Fruit fly (Drosophila melanogaster): Measurements from ENCODE around the gene Prosbeta4.

Prosbeta4 gene

DNA sequence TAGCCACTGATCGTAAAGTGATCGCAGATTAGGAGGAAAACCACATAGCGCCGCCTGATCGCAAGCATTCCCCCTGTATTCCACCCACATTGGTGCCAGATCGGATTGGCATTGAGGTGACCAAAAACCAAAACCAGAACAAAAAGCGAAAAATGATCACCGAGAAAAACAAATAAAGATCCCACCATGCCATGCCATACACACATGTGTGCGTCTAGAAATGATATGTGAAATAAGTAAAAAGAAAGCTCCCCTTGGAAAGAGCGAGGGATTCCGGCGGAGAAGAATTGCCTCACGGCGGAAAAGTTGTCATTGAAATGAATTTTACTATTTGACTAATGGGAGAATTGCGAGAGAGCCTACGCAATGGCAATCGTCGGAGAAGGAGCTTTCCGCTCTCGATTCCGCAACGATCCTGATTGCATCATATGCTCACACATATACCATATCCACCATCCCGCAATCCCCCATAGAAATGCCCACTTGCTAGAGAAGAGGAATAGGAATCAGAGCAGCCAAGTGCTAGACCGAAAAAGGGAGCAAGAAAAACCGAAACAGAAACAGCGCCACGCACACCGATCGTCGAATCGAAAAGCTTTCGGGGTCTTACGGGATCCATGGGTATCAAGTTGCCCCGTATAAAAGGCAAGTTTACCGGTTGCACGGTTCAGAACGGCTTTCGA, 34.3 kb upstream of the Prosbeta4 start, which contains the start of gene Mhc (continued):
- TF ChIP-seq Gsc (GFP tag; IDR thresholded peaks at IDR 0.05), result no peak
- TF ChIP-seq ems (GFP tag; optimal IDR thresholded peaks at IDR 0.05), result no peak
- TF ChIP-seq CG1529 (GFP tag; optimal IDR thresholded peaks at IDR 0.05), result no peak
- no peak for TF ChIP-seq ro (GFP tag; IDR thresholded peaks at IDR 0.05)
- no peak for TF ChIP-seq CG13424 (tag; optimal IDR thresholded peaks at IDR 0.05)
- TF ChIP-seq gcm (GFP tag; optimal IDR thresholded peaks at IDR 0.05), result no peak
- no peak for TF ChIP-seq Kr (GFP tag; optimal IDR thresholded peaks at IDR 0.05)
- TF ChIP-seq CG12071 (GFP tag; optimal IDR thresholded peaks at IDR 0.05), result no peak
- no peak for TF ChIP-seq sim (GFP tag; IDR thresholded peaks at IDR 0.05)
- no peak for TF ChIP-seq dpn (GFP tag; optimal IDR thresholded peaks at IDR 0.05)
- peak; percentile 17 to 58 for TF ChIP-seq Trl (optimal IDR thresholded peaks at IDR 0.05)
- no peak for TF ChIP-seq Trl (GFP tag; optimal IDR thresholded peaks at IDR 0.05)
- TF ChIP-seq CoRest (tag; optimal IDR thresholded peaks at IDR 0.05), result no peak
- no peak for TF ChIP-seq mam (GFP tag; optimal IDR thresholded peaks at IDR 0.05)
- no peak for TF ChIP-seq pho (GFP tag; optimal IDR thresholded peaks at IDR 0.05)
- TF ChIP-seq Deaf1 (tag; optimal IDR thresholded peaks at IDR 0.05), result peak; percentile 10
- TF ChIP-seq tio (GFP tag; optimal IDR thresholded peaks at IDR 0.05), result no peak
- TF ChIP-seq Pdp1 (GFP tag; optimal IDR thresholded peaks at IDR 0.05), result peak in 1 of 2 experiments; percentile 94
- TF ChIP-seq bowl (GFP tag; IDR thresholded peaks at IDR 0.05), result no peak
- peak; percentile 60; the same call in 2 of the 3 replicates for TF ChIP-seq so (GFP tag; IDR thresholded peaks at IDR 0.05)
- TF ChIP-seq CG4820 (GFP tag; optimal IDR thresholded peaks at IDR 0.05), result no peak
- TF ChIP-seq CG10959 (GFP tag; IDR thresholded peaks at IDR 0.05), result no peak
- no peak for TF ChIP-seq CG12155 (GFP tag; optimal IDR thresholded peaks at IDR 0.05)
- peak; percentile 86 for TF ChIP-seq CG12769 (tag; optimal IDR thresholded peaks at IDR 0.05)
- no peak for TF ChIP-seq CG11398 (GFP tag; optimal IDR thresholded peaks at IDR 0.05)
- TF ChIP-seq sima (GFP tag; optimal IDR thresholded peaks at IDR 0.05), result no peak
- peak; percentile 71 for TF ChIP-seq sd (tag; optimal IDR thresholded peaks at IDR 0.05)
- TF ChIP-seq bigmax (GFP tag; optimal IDR thresholded peaks at IDR 0.05), result no peak
- no peak for TF ChIP-seq cwo (GFP tag; optimal IDR thresholded peaks at IDR 0.05)
- TF ChIP-seq Abd-B (GFP tag; optimal IDR thresholded peaks at IDR 0.05), result no peak
- TF ChIP-seq da (GFP tag; optimal IDR thresholded peaks at IDR 0.05), result no peak
- TF ChIP-seq HLHmδ (GFP tag; optimal IDR thresholded peaks at IDR 0.05), result no peak
- no peak for TF ChIP-seq Fer3 (tag; optimal IDR thresholded peaks at IDR 0.05)
- TF ChIP-seq schlank (tag; optimal IDR thresholded peaks at IDR 0.05), result no peak
- no peak for TF ChIP-seq lov (optimal IDR thresholded peaks at IDR 0.05)
- TF ChIP-seq lov (GFP tag; IDR thresholded peaks at IDR 0.05), result no peak
- no peak for TF ChIP-seq eve (GFP tag; optimal IDR thresholded peaks at IDR 0.05)
- TF ChIP-seq CG18599 (GFP tag; optimal IDR thresholded peaks at IDR 0.05), result no peak
- no peak for TF ChIP-seq CG2120 (GFP tag; optimal IDR thresholded peaks at IDR 0.05)
- TF ChIP-seq CG10462 (GFP tag; optimal IDR thresholded peaks at IDR 0.05), result no peak
- no peak for TF ChIP-seq Atf6 (GFP tag; IDR thresholded peaks at IDR 0.05)
- no peak for TF ChIP-seq Fer2 (tag; optimal IDR thresholded peaks at IDR 0.05)
- TF ChIP-seq CG8944 (GFP tag; optimal IDR thresholded peaks at IDR 0.05), result no peak
- no peak for TF ChIP-seq Ptx1 (GFP tag; IDR thresholded peaks at IDR 0.05)
- TF ChIP-seq pros (GFP tag; optimal IDR thresholded peaks at IDR 0.05), result no peak
- TF ChIP-seq luna (GFP tag; optimal IDR thresholded peaks at IDR 0.05), result no peak
- TF ChIP-seq prd (optimal IDR thresholded peaks at IDR 0.05), result no peak
- no peak for TF ChIP-seq prd (GFP tag; IDR thresholded peaks at IDR 0.05)
- TF ChIP-seq CG14050 (GFP tag; IDR thresholded peaks at IDR 0.05), result no peak
- TF ChIP-seq CG3995 (GFP tag; optimal IDR thresholded peaks at IDR 0.05), result no peak
- no peak for TF ChIP-seq CG9876 (GFP tag; optimal IDR thresholded peaks at IDR 0.05)
- TF ChIP-seq trem (tag; optimal IDR thresholded peaks at IDR 0.05), result peak; percentile 20

Measured in whole organism, embryonic.